Worm (Caenorhabditis elegans) whole organism, mixed stage, embryonic: ENCODE results near the gene lhpp-1.

Experiments
- blmp-1 ChIP-seq: fragments of 150-350 bp; optimal IDR thresholded peaks from 2 replicates; lab custom pipeline; 2014; ENCODE audit warnings: missing biosample characterization, missing genetic modification characterization
- lsy-2 ChIP-seq: fragments of 150-350 bp; optimal IDR thresholded peaks from 2 replicates; lab custom pipeline; 2014; ENCODE audit warnings: missing biosample characterization, missing genetic modification characterization
- nhr-2 ChIP-seq: fragments of 150-350 bp; optimal IDR thresholded peaks from 2 replicates; lab custom pipeline; 2014; ENCODE audit warnings: missing biosample characterization, missing genetic modification characterization
- nhr-237 ChIP-seq: fragments of 150-350 bp; optimal IDR thresholded peaks from 2 replicates; lab custom pipeline; 2014; ENCODE audit warnings: missing biosample characterization, missing genetic modification characterization
- unc-39 ChIP-seq: fragments of 150-350 bp; optimal IDR thresholded peaks from 2 replicates; lab custom pipeline; 2014; ENCODE audit warnings: missing biosample characterization, missing genetic modification characterization

DNA sequence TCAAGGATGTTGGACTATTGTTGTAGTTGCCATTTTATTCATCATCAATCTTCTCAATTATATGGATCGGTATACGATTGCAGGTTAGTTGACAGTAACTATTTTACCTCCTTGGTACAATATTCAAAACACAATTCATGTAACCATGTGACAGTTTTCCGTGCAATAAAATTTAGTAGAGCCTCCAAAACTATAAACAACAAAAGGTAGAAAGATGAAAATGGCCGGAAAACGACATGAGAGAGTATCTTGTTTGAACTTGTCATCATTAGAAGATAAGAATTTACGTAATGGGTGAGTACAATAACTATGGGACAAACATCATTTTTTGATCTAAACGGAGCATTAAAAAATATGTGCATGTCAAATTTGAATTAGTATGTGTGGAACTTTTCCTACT, 3.5 kb upstream of the lhpp-1 start:
- TF ChIP-seq nhr-237 (tag; lab: Kevin White, UChicago) (no peak), unc-39 (tag; lab: Kevin White, UChicago) (no peak), blmp-1 (tag; lab: Kevin White, UChicago) (no peak), nhr-2 (tag; lab: Kevin White, UChicago) (no peak), lsy-2 (tag; lab: Kevin White, UChicago) (no peak)
